Fruit fly (Drosophila melanogaster) whole organism, embryonic: ENCODE data around the gene CG12594.

Experiments used
- ATbp ChIP-seq: fragments of 200-800 bp; sonication (Bioruptor generic); optimal IDR thresholded peaks from 2 replicates; lab custom pipeline; 2017; ENCODE audit warnings: missing biosample characterization, mild to moderate bottlenecking, missing genetic modification characterization, missing genetic modification reagents
- CG10267 ChIP-seq: fragments of 200-800 bp; sonication (Bioruptor generic); optimal IDR thresholded peaks from 2 replicates; lab custom pipeline; 2018; ENCODE audit warnings: missing biosample characterization, mild to moderate bottlenecking, missing genetic modification characterization, moderate library complexity
- CG10959 ChIP-seq: fragments of 200-800 bp; sonication (Bioruptor generic); IDR thresholded peaks from 2 replicates; pipeline ENCODE4 v1.3.6; 2022; ENCODE audit warnings: missing biosample characterization, missing genetic modification characterization
- CG11247 ChIP-seq: fragments of 200-800 bp; sonication (Bioruptor generic); IDR thresholded peaks from 2 replicates; pipeline ENCODE4 v1.3.6; 2022; ENCODE audit warnings: missing biosample characterization, missing genetic modification characterization
- CG13775 ChIP-seq: fragments of 200-800 bp; sonication (Bioruptor generic); optimal IDR thresholded peaks from 3 replicates; lab custom pipeline; 2017; ENCODE audit warnings: missing biosample characterization, mild to moderate bottlenecking, missing genetic modification characterization
- CG17361 ChIP-seq: fragments of 200-800 bp; sonication (Bioruptor generic); IDR thresholded peaks from 3 replicates; pipeline ENCODE4 v1.3.6; 2022; ENCODE audit warnings: missing biosample characterization, missing genetic modification characterization
- CG17385 ChIP-seq: fragments of 200-800 bp; sonication (Bioruptor generic); optimal IDR thresholded peaks from 3 replicates; lab custom pipeline; 2018; ENCODE audit warnings: missing biosample characterization, mild to moderate bottlenecking, missing genetic modification characterization
- CG17912 ChIP-seq: fragments of 200-800 bp; sonication (Bioruptor generic); optimal IDR thresholded peaks from 2 replicates; lab custom pipeline; 2018; ENCODE audit warnings: missing biosample characterization, mild to moderate bottlenecking, missing genetic modification characterization
- CG31224 ChIP-seq: fragments of 200-800 bp; sonication (Bioruptor generic); IDR thresholded peaks from 2 replicates; pipeline ENCODE4 v1.3.6; 2022; ENCODE audit warnings: missing biosample characterization, missing genetic modification characterization
- CG31365 ChIP-seq: fragments of 200-800 bp; sonication (Bioruptor generic); optimal IDR thresholded peaks from 2 replicates; lab custom pipeline; 2018; ENCODE audit warnings: missing biosample characterization, mild to moderate bottlenecking, missing genetic modification characterization
- CG33213 ChIP-seq: fragments of 200-800 bp; sonication (Bioruptor generic); optimal IDR thresholded peaks from 3 replicates; lab custom pipeline; 2016; ENCODE audit warnings: missing biosample characterization, missing genetic modification characterization
- CG4328 ChIP-seq: fragments of 200-800 bp; sonication (Bioruptor generic); optimal IDR thresholded peaks from 3 replicates; lab custom pipeline; 2017; ENCODE audit warnings: missing biosample characterization, missing genetic modification reagents, missing genetic modification characterization
- CG43689 ChIP-seq: fragments of 200-800 bp; sonication (Bioruptor generic); IDR thresholded peaks from 2 replicates; pipeline ENCODE4 v1.3.6; 2022; ENCODE audit warnings: missing biosample characterization, missing genetic modification characterization
- CG4424 ChIP-seq: fragments of 200-800 bp; sonication (Bioruptor generic); optimal IDR thresholded peaks from 3 replicates; lab custom pipeline; 2016; ENCODE audit warnings: missing biosample characterization, missing genetic modification characterization
- CG6654 ChIP-seq: fragments of 200-800 bp; sonication (Bioruptor generic); optimal IDR thresholded peaks from 2 replicates; lab custom pipeline; 2017; ENCODE audit warnings: missing biosample characterization, mild to moderate bottlenecking, missing genetic modification characterization
- CG7357 ChIP-seq: fragments of 200-800 bp; sonication (Bioruptor generic); IDR thresholded peaks from 3 replicates; pipeline ENCODE4 v1.3.6; 2022; ENCODE audit warnings: missing biosample characterization, missing genetic modification characterization
- CkIIα-i1 ChIP-seq: fragments of 200-800 bp; sonication (Bioruptor generic); IDR thresholded peaks from 2 replicates; pipeline ENCODE4 v1.3.6; 2022; ENCODE audit warnings: missing biosample characterization, missing genetic modification characterization
- Dek ChIP-seq: fragments of 200-800 bp; sonication (Bioruptor generic); optimal IDR thresholded peaks from 3 replicates; lab custom pipeline; 2019; ENCODE audit warnings: missing biosample characterization, mild to moderate bottlenecking, missing genetic modification characterization, moderate library complexity
- Dip3 ChIP-seq: fragments of 200-800 bp; sonication (Bioruptor generic); optimal IDR thresholded peaks from 3 replicates; lab custom pipeline; 2016; ENCODE audit warnings: missing biosample characterization, missing genetic modification characterization
- ERR ChIP-seq: fragments of 200-800 bp; sonication (Bioruptor generic); optimal IDR thresholded peaks from 2 replicates; lab custom pipeline; 2016; ENCODE audit warnings: missing biosample characterization, missing genetic modification characterization
- Fer2 ChIP-seq: fragments of 200-800 bp; sonication (Bioruptor generic); optimal IDR thresholded peaks from 2 replicates; lab custom pipeline; 2018; ENCODE audit warnings: missing biosample characterization, mild to moderate bottlenecking, missing genetic modification characterization, moderate library complexity
- HLH3B ChIP-seq: fragments of 200-800 bp; sonication (Bioruptor generic); IDR thresholded peaks from 2 replicates; pipeline ENCODE4 v1.3.6; 2022; ENCODE audit warnings: missing biosample characterization, missing genetic modification characterization
- HLH54F ChIP-seq: fragments of 200-800 bp; sonication (Bioruptor generic); optimal IDR thresholded peaks from 3 replicates; lab custom pipeline; 2016; ENCODE audit warnings: missing biosample characterization, missing genetic modification characterization
- HmgD ChIP-seq: fragments of 200-800 bp; sonication (Bioruptor generic); optimal IDR thresholded peaks from 3 replicates; lab custom pipeline; 2016; ENCODE audit warnings: missing biosample characterization, missing genetic modification characterization
- Hr3 ChIP-seq: fragments of 200-800 bp; sonication (Bioruptor generic); optimal IDR thresholded peaks from 3 replicates; lab custom pipeline; 2016; ENCODE audit warnings: missing biosample characterization, missing genetic modification characterization
- Kr ChIP-seq: fragments of 200-800 bp; sonication (Bioruptor generic); optimal IDR thresholded peaks from 2 replicates; lab custom pipeline; 2017; ENCODE audit warnings: missing biosample characterization, mild to moderate bottlenecking, missing genetic modification characterization
- Myb ChIP-seq: fragments of 200-800 bp; sonication (Bioruptor generic); optimal IDR thresholded peaks from 2 replicates; lab custom pipeline; 2016; ENCODE audit warnings: missing biosample characterization, missing genetic modification characterization
- Nf-YC ChIP-seq: fragments of 200-800 bp; optimal IDR thresholded peaks from 3 replicates; lab custom pipeline; 2019; ENCODE audit warnings: missing biosample characterization, mild to moderate bottlenecking, missing genetic modification characterization, moderate library complexity
- Opbp ChIP-seq: fragments of 200-800 bp; sonication (Bioruptor generic); IDR thresholded peaks from 3 replicates; pipeline ENCODE4 v1.3.6; 2022; ENCODE audit warnings: missing biosample characterization, missing genetic modification characterization; ENCODE audit not compliant: partially characterized antibody
- Usf ChIP-seq: fragments of 200-800 bp; sonication (Bioruptor generic); optimal IDR thresholded peaks from 2 replicates; lab custom pipeline; 2017; ENCODE audit warnings: missing genotype, missing biosample characterization, missing genetic modification characterization
- Vsx1 ChIP-seq: fragments of 200-800 bp; sonication (Bioruptor generic); optimal IDR thresholded peaks from 2 replicates; lab custom pipeline; 2017; ENCODE audit warnings: missing biosample characterization, mild to moderate bottlenecking, missing genetic modification characterization, missing genetic modification reagents
- cg ChIP-seq: fragments of 200-800 bp; sonication (Bioruptor generic); optimal IDR thresholded peaks from 3 replicates; lab custom pipeline; 2019; ENCODE audit warnings: missing biosample characterization, mild to moderate bottlenecking, missing genetic modification characterization, moderate library complexity
- dmrt11E ChIP-seq: fragments of 200-800 bp; sonication (Bioruptor generic); optimal IDR thresholded peaks from 3 replicates; lab custom pipeline; 2018; ENCODE audit warnings: missing biosample characterization, mild to moderate bottlenecking, missing genetic modification characterization, moderate library complexity
- ftz-f1 ChIP-seq: fragments of 200-800 bp; sonication (Bioruptor generic); optimal IDR thresholded peaks from 2 replicates; lab custom pipeline; 2016; ENCODE audit warnings: missing biosample characterization, missing genetic modification characterization
- gsb ChIP-seq: fragments of 200-800 bp; sonication (Bioruptor generic); IDR thresholded peaks from 2 replicates; pipeline ENCODE4 v1.3.6; 2022; ENCODE audit warnings: missing biosample characterization, missing genetic modification characterization
- h ChIP-seq: fragments of >200 bp; optimal IDR thresholded peaks from 2 replicates; lab custom pipeline; 2017
- ham ChIP-seq: fragments of 200-800 bp; sonication (Bioruptor generic); IDR thresholded peaks from 2 replicates; pipeline ENCODE4 v1.3.6; 2022; ENCODE audit warnings: missing biosample characterization, missing genetic modification characterization
- ind ChIP-seq: fragments of 200-800 bp; sonication (Bioruptor generic); optimal IDR thresholded peaks from 3 replicates; lab custom pipeline; 2016; ENCODE audit warnings: missing biosample characterization, missing genetic modification characterization
- knrl ChIP-seq: fragments of 200-800 bp; sonication (Bioruptor generic); IDR thresholded peaks from 3 replicates; pipeline ENCODE4 v1.3.6; 2022; ENCODE audit warnings: missing biosample characterization, missing genetic modification characterization; ENCODE audit not compliant: partially characterized antibody
- lov ChIP-seq, 2 experiments: fragments of 200-800 bp in 1 of 2; fragments of >200 bp in 1 of 2; sonication (Bioruptor generic) in 1 of 2; IDR thresholded peaks in 1 of 2; optimal IDR thresholded peaks in 1 of 2; 2 replicates in 1 of 2; 3 replicates in 1 of 2; pipeline versions ENCODE4 v1.3.6 to Lab custom; 2017 to 2022; ENCODE audit warnings: missing biosample characterization in 1 of 2, missing genetic modification characterization in 1 of 2
- mld ChIP-seq: fragments of 200-800 bp; sonication (Bioruptor generic); IDR thresholded peaks from 3 replicates; pipeline ENCODE4 v1.3.6; 2022; ENCODE audit warnings: missing biosample characterization, missing genetic modification characterization; ENCODE audit not compliant: partially characterized antibody
- onecut ChIP-seq: fragments of 200-800 bp; sonication (Bioruptor generic); IDR thresholded peaks from 2 replicates; pipeline ENCODE4 v1.3.6; 2022; ENCODE audit warnings: missing biosample characterization, missing genetic modification characterization
- prd ChIP-seq, 3 experiments: fragments of >200 bp in 2 of 3; fragments of 200-800 bp in 1 of 3; sonication (Bioruptor generic) in 1 of 3; optimal IDR thresholded peaks in 2 of 3; IDR thresholded peaks in 1 of 3; 2 replicates in 2 of 3; 3 replicates in 1 of 3; pipeline versions ENCODE4 v1.3.6 to Lab custom; 2017 to 2022; ENCODE audit warnings: missing biosample characterization in 1 of 3, missing genetic modification characterization in 1 of 3
- pros ChIP-seq: fragments of 200-800 bp; sonication (Bioruptor generic); optimal IDR thresholded peaks from 3 replicates; lab custom pipeline; 2019; ENCODE audit warnings: missing biosample characterization, mild to moderate bottlenecking, missing genetic modification characterization, moderate library complexity
- ranshi ChIP-seq: fragments of 200-800 bp; sonication (Bioruptor generic); IDR thresholded peaks from 2 replicates; pipeline ENCODE4 v1.3.6; 2022; ENCODE audit warnings: missing biosample characterization, missing genetic modification characterization
- sd ChIP-seq: fragments of 200-800 bp; sonication (Bioruptor generic); optimal IDR thresholded peaks from 3 replicates; lab custom pipeline; 2018; ENCODE audit warnings: missing biosample characterization, mild to moderate bottlenecking, missing genetic modification characterization, moderate library complexity
- shn ChIP-seq: fragments of 200-800 bp; sonication (Bioruptor generic); optimal IDR thresholded peaks from 3 replicates; lab custom pipeline; 2016; ENCODE audit warnings: missing biosample characterization, missing genetic modification characterization
- sob ChIP-seq: fragments of 200-800 bp; sonication (Bioruptor generic); IDR thresholded peaks from 2 replicates; pipeline ENCODE4 v1.3.6; 2022; ENCODE audit warnings: missing biosample characterization, missing genetic modification characterization
- tup ChIP-seq: fragments of 200-800 bp; sonication (Bioruptor generic); optimal IDR thresholded peaks from 2 replicates; lab custom pipeline; 2016; ENCODE audit warnings: missing biosample characterization, mild to moderate bottlenecking, missing genetic modification characterization, moderate library complexity
- vfl ChIP-seq: fragments of 200-800 bp; sonication (Bioruptor generic); optimal IDR thresholded peaks from 2 replicates; lab custom pipeline; 2016; ENCODE audit warnings: missing biosample characterization, missing genetic modification characterization

The CG12594 gene

DNA sequence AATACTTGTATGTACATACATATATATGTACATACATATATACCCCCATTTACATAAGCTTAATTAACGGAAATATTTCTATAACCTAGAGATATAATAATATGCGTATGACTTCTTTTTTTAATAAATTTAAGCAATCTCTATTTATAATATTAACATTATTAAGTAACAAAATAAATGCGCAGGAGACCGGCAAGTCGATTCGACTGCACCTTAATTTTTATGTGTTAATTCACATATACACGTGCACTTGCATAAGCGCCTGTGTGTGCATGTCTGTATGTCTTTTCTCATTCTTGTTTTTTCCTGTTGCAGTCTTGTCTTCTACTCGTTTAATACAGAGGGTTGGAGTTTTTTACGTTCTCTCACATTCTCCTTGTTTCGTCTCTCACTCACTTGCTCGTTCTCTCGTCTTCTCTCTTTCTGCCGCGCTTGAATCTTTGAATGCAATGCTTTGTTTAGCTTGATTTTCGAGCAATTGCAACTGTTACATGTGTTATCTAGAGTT lies 58.7 kb downstream of the CG12594 start (continued):
- peak; percentile 19 for TF ChIP-seq Fer2
- peak; percentile 100 for TF ChIP-seq dmrt11E (tag; lab: Kevin White, UChicago)
- TF ChIP-seq Vsx1 (GFP tag; lab: Kevin White, UChicago), result peak; percentile 89
- peak; percentile 67 for TF ChIP-seq Dek (tag; lab: Kevin White, UChicago)
- TF ChIP-seq CG10959 (GFP tag; lab: Robert Waterston, UW), result peak; percentile 93
- TF ChIP-seq CG31224, result peak; percentile 22; the same call in 1 of the 2 replicates
- peak; percentile 93 for TF ChIP-seq ATbp (GFP tag; lab: Kevin White, UChicago)
- no peak for TF ChIP-seq Opbp (GFP tag; lab: Robert Waterston, UW)
- no peak for TF ChIP-seq CG33213 (GFP tag; lab: Kevin White, UChicago)
- TF ChIP-seq shn (GFP tag; lab: Kevin White, UChicago), result no peak
- peak; percentile 95 for TF ChIP-seq Hr3 (GFP tag; lab: Kevin White, UChicago)
- TF ChIP-seq Nf-YC (tag; lab: Kevin White, UChicago), result peak; percentile 50
- TF ChIP-seq HLH3B (GFP tag; lab: Robert Waterston, UW), result peak; percentile 91
- no peak for TF ChIP-seq ham (GFP tag; lab: Robert Waterston, UW)
- TF ChIP-seq CG11247 (GFP tag; lab: Robert Waterston, UW), result peak; percentile 59; the same call in 1 of the 2 replicates
- peak; percentile 96 for TF ChIP-seq CG10267 (tag; lab: Kevin White, UChicago)
- TF ChIP-seq knrl (GFP tag; lab: Robert Waterston, UW), result no peak
- no peak for TF ChIP-seq vfl (GFP tag; lab: Kevin White, UChicago)
- TF ChIP-seq onecut (GFP tag; lab: Robert Waterston, UW), result peak; percentile 90
- no peak for TF ChIP-seq h (lab: Kevin White, UChicago)
- TF ChIP-seq CG31365 (tag; lab: Kevin White, UChicago), result no peak
- TF ChIP-seq sob (GFP tag; lab: Robert Waterston, UW), result peak; percentile 74
- no peak for TF ChIP-seq Myb (GFP tag; lab: Kevin White, UChicago)
- no peak for TF ChIP-seq Dip3 (GFP tag; lab: Kevin White, UChicago)
- no peak for TF ChIP-seq HmgD (GFP tag; lab: Kevin White, UChicago)
- peak; percentile 33 for TF ChIP-seq Kr (GFP tag; lab: Kevin White, UChicago)
- peak; percentile 40 for TF ChIP-seq CG17912 (GFP tag; lab: Kevin White, UChicago)
- TF ChIP-seq prd (optimal IDR thresholded peaks at IDR 0.05; lab: Kevin White, UChicago), result no peak
- peak; percentile 93 for TF ChIP-seq prd (GFP tag; IDR thresholded peaks at IDR 0.05; lab: Robert Waterston, UW)
- peak; percentile 96 for TF ChIP-seq CG4424 (GFP tag; lab: Kevin White, UChicago)
- TF ChIP-seq ranshi (GFP tag; lab: Robert Waterston, UW), result peak; percentile 83
- peak; percentile 98 for TF ChIP-seq CG17361 (GFP tag; lab: Robert Waterston, UW)
- peak; percentile 98 for TF ChIP-seq pros (GFP tag; lab: Kevin White, UChicago)
- TF ChIP-seq CG6654, result peak; percentile 86
- TF ChIP-seq mld, result no peak
- TF ChIP-seq Usf (GFP tag; lab: Kevin White, UChicago), result peak; percentile 95
- TF ChIP-seq CG7357 (GFP tag; lab: Robert Waterston, UW), result peak; percentile 78
- no peak for TF ChIP-seq ERR (GFP tag; lab: Kevin White, UChicago)
- no peak for TF ChIP-seq tup (GFP tag; lab: Kevin White, UChicago)
- TF ChIP-seq CG17385 (GFP tag; lab: Kevin White, UChicago), result peak; percentile 85
- peak; percentile 93 for TF ChIP-seq CG13775 (GFP tag; lab: Kevin White, UChicago)
- TF ChIP-seq CkIIα-i1 (GFP tag; lab: Robert Waterston, UW), result no peak
- TF ChIP-seq lov (optimal IDR thresholded peaks at IDR 0.05; lab: Kevin White, UChicago), result no peak
- peak; percentile 94 for TF ChIP-seq lov (GFP tag; IDR thresholded peaks at IDR 0.05; lab: Robert Waterston, UW)
- TF ChIP-seq CG43689, result no peak
- peak; percentile 83 for TF ChIP-seq ind
- TF ChIP-seq HLH54F (GFP tag; lab: Kevin White, UChicago), result no peak
- TF ChIP-seq ftz-f1 (GFP tag; lab: Kevin White, UChicago), result no peak
- TF ChIP-seq sd, result peak; percentile 10
- peak; percentile 65 for TF ChIP-seq CG4328 (GFP tag; lab: Kevin White, UChicago)
- TF ChIP-seq cg (GFP tag; lab: Kevin White, UChicago), result peak; percentile 78
- no peak for TF ChIP-seq gsb
